Worm (Caenorhabditis elegans) whole organism, L3 larva: ENCODE measurements around the gene mpz-1.

Experiments used
- ZK546.5 ChIP-seq: sonication (generic microtip); optimal IDR thresholded peaks from 2 replicates; lab custom pipeline; 2017; ENCODE audit warnings: missing biosample characterization, missing genetic modification characterization
- ama-1 ChIP-seq: fragments of 150-350 bp; optimal IDR thresholded peaks from 2 replicates; lab custom pipeline; 2018
- ceh-28 ChIP-seq: fragments of 150-350 bp; optimal IDR thresholded peaks from 2 replicates; lab custom pipeline; 2014; ENCODE audit warnings: missing biosample characterization, missing genetic modification reagents, missing genetic modification characterization
- fos-1 ChIP-seq: fragments of 150-350 bp; optimal IDR thresholded peaks from 2 replicates; lab custom pipeline; 2014; ENCODE audit warnings: missing biosample characterization, missing genetic modification characterization
- nhr-11 ChIP-seq: fragments of 150-350 bp; optimal IDR thresholded peaks from 2 replicates; lab custom pipeline; 2014; ENCODE audit warnings: missing biosample characterization, missing genetic modification characterization
- nhr-237 ChIP-seq: fragments of 150-350 bp; optimal IDR thresholded peaks from 2 replicates; lab custom pipeline; 2014; ENCODE audit warnings: missing biosample characterization, missing genetic modification characterization
- nhr-25 ChIP-seq: sonication (generic microtip); optimal IDR thresholded peaks from 2 replicates; lab custom pipeline; 2017; ENCODE audit warnings: missing biosample characterization, missing genetic modification characterization
- pha-4 ChIP-seq: fragments of 150-350 bp; optimal IDR thresholded peaks from 2 replicates; lab custom pipeline; 2014; ENCODE audit warnings: missing biosample characterization, missing genetic modification reagents, missing genetic modification characterization
- unc-39 ChIP-seq: sonication (generic microtip); optimal IDR thresholded peaks from 4 replicates; lab custom pipeline; 2017; ENCODE audit warnings: missing biosample characterization, missing genetic modification characterization
- zag-1 ChIP-seq: fragments of 150-350 bp; optimal IDR thresholded peaks from 2 replicates; lab custom pipeline; 2014; ENCODE audit warnings: missing biosample characterization, missing genetic modification characterization

DNA sequence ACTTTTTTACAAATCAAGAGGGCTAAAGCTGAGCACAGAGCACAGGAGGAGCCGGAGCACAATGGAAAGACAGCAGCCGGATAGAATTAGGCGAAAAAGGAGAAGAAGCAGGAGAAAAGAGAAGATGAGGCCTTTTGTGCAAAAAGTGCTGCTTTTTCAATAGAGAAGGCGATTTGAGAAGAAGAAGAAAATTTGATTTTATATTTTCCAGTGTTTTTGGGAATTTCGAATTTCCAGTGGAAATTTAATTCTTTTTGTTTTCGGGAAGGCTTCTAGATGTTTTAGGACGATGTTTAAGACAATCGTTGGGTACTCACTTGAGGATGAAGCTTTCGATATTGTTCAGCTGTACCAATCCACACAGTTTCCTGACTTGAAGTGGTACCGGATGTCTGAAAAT lies 24.2 kb downstream of the mpz-1 start:
- TF ChIP-seq zag-1 (tag; lab: Kevin White, UChicago) (no peak), pha-4 (tag; lab: Kevin White, UChicago) (no peak), nhr-237 (tag; lab: Kevin White, UChicago) (no peak), nhr-11 (tag; lab: Kevin White, UChicago) (no peak), nhr-25 (tag; lab: Kevin White, UChicago) (no peak), unc-39 (no peak), fos-1 (no peak), ama-1 (lab: Kevin White, UChicago) (no peak), ZK546.5 (tag; lab: Kevin White, UChicago) (no peak), ceh-28 (tag; lab: Kevin White, UChicago) (no peak)
